Fruit fly (Drosophila melanogaster) whole organism, prepupa: ENCODE data around the gene Ser6.

Experiments
- Ets21C ChIP-seq: fragments of 200-800 bp; sonication (Bioruptor generic); optimal IDR thresholded peaks from 3 replicates; lab custom pipeline; 2016; ENCODE audit warnings: missing biosample characterization, missing genetic modification characterization
- achi ChIP-seq: fragments of 200-800 bp; sonication (Bioruptor generic); optimal IDR thresholded peaks from 3 replicates; lab custom pipeline; 2016; ENCODE audit warnings: missing biosample characterization, missing genetic modification characterization

DNA sequence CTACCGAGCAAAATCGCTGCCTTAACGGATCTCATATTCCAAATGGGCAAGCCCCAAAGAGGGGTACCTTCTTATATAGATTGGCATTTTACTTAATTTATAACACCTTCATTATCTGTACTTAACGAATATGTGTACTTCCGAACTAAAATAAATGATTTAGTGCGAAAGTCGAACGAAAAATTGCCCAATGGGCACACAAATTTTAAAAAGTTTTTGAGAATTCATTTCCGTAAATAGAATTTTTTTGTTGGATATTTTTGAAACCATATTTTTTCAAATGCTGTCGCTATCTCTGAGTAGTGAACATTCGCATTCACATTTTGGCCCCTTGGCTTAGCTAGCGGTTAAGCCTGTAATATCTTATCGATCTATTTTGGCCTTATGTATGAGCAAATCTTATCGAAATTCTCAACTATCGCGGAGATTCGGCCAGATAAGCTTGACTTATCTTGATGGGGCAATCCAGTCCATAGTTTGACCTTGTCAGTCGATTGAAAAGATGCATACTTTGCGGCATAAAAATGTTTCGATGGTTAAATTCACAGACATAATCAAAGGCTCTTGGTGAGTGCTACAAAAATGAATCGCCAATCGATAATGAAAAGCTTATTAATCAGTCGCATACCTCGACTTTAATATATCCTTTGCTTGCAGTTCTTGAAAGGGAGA, 2.2 kb upstream of the Ser6 start, which contains the start of gene CG1304:
- TF ChIP-seq achi: no peak
- no peak for TF ChIP-seq Ets21C (GFP tag; lab: Kevin White, UChicago)
